Worm (Caenorhabditis elegans) whole organism, L1 larva: ENCODE data around the gene arf-6.
A peak's percentile ranks its signal among the peaks of the same experiment; 100 is the strongest.

Experiments used
- C04F5.9 ChIP-seq: sonication (generic microtip); optimal IDR thresholded peaks from 2 replicates; lab custom pipeline; 2016; ENCODE audit warnings: missing genetic modification characterization, missing compliant biosample characterization
- C34B4.2 ChIP-seq: sonication (generic microtip); optimal IDR thresholded peaks from 2 replicates; lab custom pipeline; 2017; ENCODE audit warnings: mild to moderate bottlenecking, missing genetic modification characterization, missing compliant biosample characterization
- aha-1 ChIP-seq: fragments of 150-350 bp; optimal IDR thresholded peaks from 2 replicates; lab custom pipeline; 2014; ENCODE audit warnings: missing biosample characterization, missing genetic modification characterization
- blmp-1 ChIP-seq: fragments of 150-350 bp; optimal IDR thresholded peaks from 2 replicates; lab custom pipeline; 2014; ENCODE audit warnings: missing biosample characterization, missing genetic modification characterization
- ceh-8 ChIP-seq: fragments of 200-800 bp; sonication (Bioruptor generic); optimal IDR thresholded peaks from 2 replicates; lab custom pipeline; 2018; ENCODE audit warnings: mild to moderate bottlenecking, missing genetic modification characterization, moderate library complexity, missing compliant biosample characterization
- ceh-82 ChIP-seq, 3 experiments: fragments of 150-350 bp in 1 of 3; sonication (generic microtip) in 2 of 3; optimal IDR thresholded peaks; 2 replicates each; lab custom pipeline; 2014 to 2017; ENCODE audit warnings: missing biosample characterization in 3 of 3, missing genetic modification characterization in 3 of 3
- ceh-88 ChIP-seq: fragments of 200-800 bp; sonication (Bioruptor generic); IDR thresholded peaks from 2 replicates; pipeline ENCODE4 v1.3.6; 2022; ENCODE audit warnings: missing genetic modification characterization, missing compliant biosample characterization
- ceh-90 ChIP-seq: sonication (generic microtip); optimal IDR thresholded peaks from 2 replicates; lab custom pipeline; 2016; ENCODE audit warnings: missing genetic modification characterization, missing compliant biosample characterization
- ces-1 ChIP-seq: fragments of 150-350 bp; optimal IDR thresholded peaks from 2 replicates; lab custom pipeline; 2014; ENCODE audit warnings: missing biosample characterization, missing genetic modification reagents, missing genetic modification characterization
- dpl-1 ChIP-seq, 3 experiments: fragments of 150-350 bp in 2 of 3; sonication (generic microtip) in 1 of 3; optimal IDR thresholded peaks; 2 replicates each; lab custom pipeline; 2014 to 2017; ENCODE audit warnings: missing biosample characterization in 3 of 3, missing genetic modification characterization in 3 of 3, missing genetic modification reagents in 3 of 3
- efl-1 ChIP-seq, 4 experiments: fragments of 150-350 bp; optimal IDR thresholded peaks in 3 of 4; peaks in 1 of 4; 1 replicate in 1 of 4; 2 replicates in 3 of 4; lab custom pipeline; 2014; ENCODE audit warnings: missing biosample characterization in 2 of 4, missing genetic modification characterization in 2 of 4, missing genetic modification reagents in 2 of 4
- efl-3 ChIP-seq: fragments of 200-800 bp; sonication (Bioruptor generic); optimal IDR thresholded peaks from 2 replicates; lab custom pipeline; 2018; ENCODE audit warnings: mild to moderate bottlenecking, missing genetic modification characterization, missing compliant biosample characterization
- egl-13 ChIP-seq: sonication (generic microtip); optimal IDR thresholded peaks from 2 replicates; lab custom pipeline; 2016; ENCODE audit warnings: missing genotype, missing genetic modification reagents, missing genetic modification characterization, missing compliant biosample characterization
- egl-27 ChIP-seq, 2 experiments: fragments of 150-350 bp in 1 of 2; sonication (generic microtip); optimal IDR thresholded peaks; 3 replicates each; lab custom pipeline; 2017 to 2018; ENCODE audit warnings: missing biosample characterization in 2 of 2, missing genetic modification characterization in 2 of 2, missing genetic modification reagents in 2 of 2
- elt-2 ChIP-seq: sonication (generic microtip); optimal IDR thresholded peaks from 2 replicates; lab custom pipeline; 2016; ENCODE audit warnings: missing genetic modification characterization, mild to moderate bottlenecking, inconsistent platforms, missing compliant biosample characterization, missing genetic modification reagents
- elt-3 ChIP-seq, 6 experiments: fragments of 150-350 bp in 1 of 6; sonication (generic microtip); optimal IDR thresholded peaks; 2 replicates each; lab custom pipeline; 2017 to 2018; ENCODE audit warnings: missing biosample characterization in 6 of 6, missing genetic modification characterization in 6 of 6, inconsistent platforms in 1 of 6
- ets-5 ChIP-seq: fragments of 200-800 bp; sonication (Bioruptor generic); IDR thresholded peaks from 2 replicates; pipeline ENCODE4 v1.3.6; 2022; ENCODE audit warnings: missing genetic modification characterization, missing compliant biosample characterization
- fkh-4 ChIP-seq: sonication (generic microtip); optimal IDR thresholded peaks from 2 replicates; lab custom pipeline; 2016; ENCODE audit warnings: missing compliant biosample characterization, missing genetic modification characterization, borderline replicate concordance
- fkh-8 ChIP-seq: sonication (generic microtip); optimal IDR thresholded peaks from 2 replicates; lab custom pipeline; 2016; ENCODE audit warnings: mild to moderate bottlenecking, missing genetic modification characterization, missing compliant biosample characterization
- hlh-17 ChIP-seq: fragments of 200-800 bp; sonication (Bioruptor generic); optimal IDR thresholded peaks from 2 replicates; lab custom pipeline; 2018; ENCODE audit warnings: missing genetic modification characterization, mild to moderate bottlenecking, missing compliant biosample characterization, moderate library complexity, borderline replicate concordance
- hlh-4 ChIP-seq: sonication (generic microtip); optimal IDR thresholded peaks from 2 replicates; lab custom pipeline; 2016; ENCODE audit warnings: mild to moderate bottlenecking, missing genetic modification characterization, missing compliant biosample characterization
- isw-1 ChIP-seq: fragments of 200-800 bp; sonication (Bioruptor generic); IDR thresholded peaks from 2 replicates; pipeline ENCODE4 v1.3.6; 2022; ENCODE audit warnings: missing genetic modification characterization, missing compliant biosample characterization
- lin-13 ChIP-seq: fragments of 150-350 bp; optimal IDR thresholded peaks from 2 replicates; lab custom pipeline; 2014; ENCODE audit warnings: missing biosample characterization, missing genetic modification reagents, missing genetic modification characterization
- lin-14 ChIP-seq: fragments of 200-800 bp; sonication (Bioruptor generic); optimal IDR thresholded peaks from 2 replicates; lab custom pipeline; 2018; ENCODE audit warnings: mild to moderate bottlenecking, missing genetic modification characterization, moderate library complexity, missing compliant biosample characterization
- lin-15B ChIP-seq: fragments of 150-350 bp; sonication (generic microtip); optimal IDR thresholded peaks from 3 replicates; lab custom pipeline; 2014; ENCODE audit warnings: missing biosample characterization, missing genetic modification characterization
- lin-35 ChIP-seq, 2 experiments: fragments of 150-350 bp; optimal IDR thresholded peaks; 2 replicates each; lab custom pipeline; 2014; ENCODE audit warnings: missing biosample characterization in 2 of 2, missing genetic modification characterization in 2 of 2, missing genetic modification reagents in 2 of 2
- lir-3 ChIP-seq: sonication (generic microtip); optimal IDR thresholded peaks from 2 replicates; lab custom pipeline; 2016; ENCODE audit warnings: mild to moderate bottlenecking, missing genetic modification characterization, moderate library complexity, missing compliant biosample characterization; ENCODE audit not compliant: poor library complexity
- lsy-2 ChIP-seq, 2 experiments: fragments of 150-350 bp; optimal IDR thresholded peaks; 2 replicates each; lab custom pipeline; 2014; ENCODE audit warnings: missing biosample characterization in 2 of 2, missing genetic modification characterization in 2 of 2
- mab-9 ChIP-seq: fragments of 200-800 bp; sonication (Bioruptor generic); IDR thresholded peaks from 2 replicates; pipeline ENCODE4 v1.3.6; 2022; ENCODE audit warnings: missing genetic modification reagents, missing genetic modification characterization, missing compliant biosample characterization
- mdl-1 ChIP-seq, 2 experiments: fragments of 150-350 bp; optimal IDR thresholded peaks; 2 replicates each; lab custom pipeline; 2014 to 2017; ENCODE audit warnings: missing biosample characterization in 2 of 2, missing genetic modification characterization in 2 of 2, inconsistent platforms in 1 of 2
- nhr-19 ChIP-seq: fragments of 200-800 bp; sonication (Bioruptor generic); conservative IDR thresholded peaks from 2 replicates; pipeline ENCODE4 v1.3.6; 2022; ENCODE audit warnings: missing genetic modification characterization, missing compliant biosample characterization
- nhr-237 ChIP-seq: fragments of 150-350 bp; optimal IDR thresholded peaks from 2 replicates; lab custom pipeline; 2014; ENCODE audit warnings: missing biosample characterization, missing genetic modification characterization
- nhr-28 ChIP-seq: fragments of 150-350 bp; optimal IDR thresholded peaks from 2 replicates; lab custom pipeline; 2014; ENCODE audit warnings: missing biosample characterization, missing genetic modification characterization
- nhr-71 ChIP-seq: sonication (generic microtip); optimal IDR thresholded peaks from 2 replicates; lab custom pipeline; 2016; ENCODE audit warnings: mild to moderate bottlenecking, missing genetic modification characterization, moderate library complexity, missing compliant biosample characterization
- nhr-77 ChIP-seq: fragments of 150-350 bp; optimal IDR thresholded peaks from 2 replicates; lab custom pipeline; 2014; ENCODE audit warnings: missing biosample characterization, missing genetic modification characterization
- nhr-84 ChIP-seq: sonication (generic microtip); optimal IDR thresholded peaks from 2 replicates; lab custom pipeline; 2017; ENCODE audit warnings: missing biosample characterization, missing genetic modification characterization
- nhr-85 ChIP-seq: sonication (generic microtip); peaks from one replicate; lab custom pipeline; 2016; ENCODE audit warnings: missing genetic modification characterization, inconsistent platforms, missing compliant biosample characterization
- nhr-90 ChIP-seq: sonication (generic microtip); optimal IDR thresholded peaks from 2 replicates; lab custom pipeline; 2016; ENCODE audit warnings: mild to moderate bottlenecking, missing genetic modification characterization, missing compliant biosample characterization; ENCODE audit not compliant: poor library complexity
- pag-3 ChIP-seq: sonication (generic microtip); optimal IDR thresholded peaks from 2 replicates; lab custom pipeline; 2017; ENCODE audit warnings: missing genetic modification characterization, mild to moderate bottlenecking, missing compliant biosample characterization, antibody characterized with exemption, borderline replicate concordance; ENCODE audit not compliant: insufficient read depth
- pax-3 ChIP-seq: fragments of 200-800 bp; sonication (Bioruptor generic); optimal IDR thresholded peaks from 2 replicates; lab custom pipeline; 2018; ENCODE audit warnings: mild to moderate bottlenecking, missing genetic modification characterization, moderate library complexity, missing compliant biosample characterization
- pqm-1 ChIP-seq: sonication (generic microtip); optimal IDR thresholded peaks from 3 replicates; lab custom pipeline; 2017; ENCODE audit warnings: missing biosample characterization, missing genetic modification characterization
- rnt-1 ChIP-seq: sonication (generic microtip); optimal IDR thresholded peaks from 2 replicates; lab custom pipeline; 2016; ENCODE audit warnings: mild to moderate bottlenecking, missing genetic modification characterization, moderate library complexity, missing compliant biosample characterization
- skn-1 ChIP-seq: fragments of 150-350 bp; optimal IDR thresholded peaks from 2 replicates; lab custom pipeline; 2014; ENCODE audit warnings: missing biosample characterization, missing genetic modification characterization
- snpc-4 ChIP-seq: fragments of 150-350 bp; optimal IDR thresholded peaks from 2 replicates; lab custom pipeline; 2014; ENCODE audit warnings: missing biosample characterization, missing genetic modification characterization
- snu-23 ChIP-seq: sonication (generic microtip); optimal IDR thresholded peaks from 2 replicates; lab custom pipeline; 2016; ENCODE audit warnings: missing genetic modification characterization, missing compliant biosample characterization
- sup-37 ChIP-seq: fragments of 200-800 bp; sonication (Bioruptor generic); optimal IDR thresholded peaks from 2 replicates; lab custom pipeline; 2018; ENCODE audit warnings: mild to moderate bottlenecking, missing genetic modification characterization, missing compliant biosample characterization
- tlp-1 ChIP-seq: fragments of 150-350 bp; optimal IDR thresholded peaks from 2 replicates; lab custom pipeline; 2014; ENCODE audit warnings: missing biosample characterization, missing genetic modification characterization
- unc-130 ChIP-seq: fragments of 150-350 bp; optimal IDR thresholded peaks from 2 replicates; lab custom pipeline; 2017; ENCODE audit warnings: missing biosample characterization, missing genetic modification characterization, inconsistent platforms
- unc-98 ChIP-seq: fragments of 200-800 bp; sonication (Bioruptor generic); IDR thresholded peaks from 2 replicates; pipeline ENCODE4 v1.3.6; 2022; ENCODE audit warnings: missing genetic modification characterization, missing compliant biosample characterization
- zip-4 ChIP-seq: fragments of 200-800 bp; sonication (Bioruptor generic); optimal IDR thresholded peaks from 2 replicates; lab custom pipeline; 2018; ENCODE audit warnings: mild to moderate bottlenecking, missing genetic modification characterization, moderate library complexity, missing compliant biosample characterization
- ztf-11 ChIP-seq, 2 experiments: sonication (generic microtip); optimal IDR thresholded peaks; 2 replicates each; lab custom pipeline; 2016 to 2017; ENCODE audit warnings: missing genetic modification characterization in 2 of 2, missing biosample characterization in 1 of 2, missing compliant biosample characterization in 1 of 2

arf-6 gene

ce11 chrIV:16946746-16947145 is at the start of gene arf-6, which contains the start of gene Y116A8C.9:
arf-6 (plus strand) TSS chrIV:16947120.
Y116A8C.9 (minus strand) TSS chrIV:16946800.
- TF ChIP-seq mdl-1 (tag; optimal IDR thresholded peaks at IDR 0.05; lab: Kevin White, UChicago), result no peak
- no peak for TF ChIP-seq hlh-17 (GFP tag; lab: Kevin White, UChicago)
- TF ChIP-seq C34B4.2 (tag; lab: Kevin White, UChicago), result no peak
- no peak for TF ChIP-seq hlh-4 (tag; lab: Kevin White, UChicago)
- TF ChIP-seq efl-1 (optimal IDR thresholded peaks at IDR 0.05; lab: Kevin White, UChicago), result peak; percentile 42 to 62
- peak; percentile 49 to 93 for TF ChIP-seq efl-1 (GFP tag; optimal IDR thresholded peaks at IDR 0.05 in 1 of 2; lab: Kevin White, UChicago)
- TF ChIP-seq blmp-1 (tag; lab: Kevin White, UChicago), result peak; percentile 2
- no peak for TF ChIP-seq tlp-1 (tag; lab: Kevin White, UChicago)
- no peak for TF ChIP-seq sup-37
- TF ChIP-seq ceh-90 (tag; lab: Kevin White, UChicago), result no peak
- TF ChIP-seq mab-9, result no peak
- TF ChIP-seq zip-4 (GFP tag; lab: Kevin White, UChicago), result no peak
- peak; percentile 75 for TF ChIP-seq nhr-90 (tag; lab: Kevin White, UChicago)
- TF ChIP-seq pax-3 (tag; lab: Kevin White, UChicago), result peak; percentile 6
- TF ChIP-seq ces-1 (GFP tag; lab: Kevin White, UChicago), result no peak
- TF ChIP-seq ceh-8 (GFP tag; lab: Kevin White, UChicago), result peak; percentile 0
- TF ChIP-seq nhr-77 (tag; lab: Kevin White, UChicago), result peak; percentile 9
- TF ChIP-seq nhr-84 (tag; lab: Kevin White, UChicago), result no peak
- peak in 1 of 6 experiments; percentile 36 for TF ChIP-seq elt-3 (tag; optimal IDR thresholded peaks at IDR 0.05; lab: Kevin White, UChicago)
- no peak for TF ChIP-seq rnt-1 (tag; lab: Kevin White, UChicago)
- TF ChIP-seq nhr-71 (tag; lab: Kevin White, UChicago), result peak; percentile 75
- peak; percentile 10 for TF ChIP-seq fkh-8
- peak; percentile 62 for TF ChIP-seq lin-13
- peak; percentile 12 to 77 for TF ChIP-seq ztf-11 (tag; optimal IDR thresholded peaks at IDR 0.05; lab: Kevin White, UChicago)
- peak; percentile 71 for TF ChIP-seq unc-130 (tag; lab: Kevin White, UChicago)
- TF ChIP-seq pqm-1 (tag; lab: Kevin White, UChicago), result no peak
- peak; percentile 46 for TF ChIP-seq egl-13 (tag; lab: Kevin White, UChicago)
- TF ChIP-seq unc-98 (GFP tag; lab: Robert Waterston, UW), result no peak
- peak; percentile 71 for TF ChIP-seq snpc-4
- no peak for TF ChIP-seq nhr-28 (tag; lab: Kevin White, UChicago)
- peak; percentile 50 to 60 (median 60) for TF ChIP-seq ceh-82 (tag; optimal IDR thresholded peaks at IDR 0.05; lab: Kevin White, UChicago)
- TF ChIP-seq lin-15B, result no peak
- peak; percentile 75 for TF ChIP-seq snu-23
- TF ChIP-seq egl-27 (tag; optimal IDR thresholded peaks at IDR 0.05; lab: Kevin White, UChicago), result no peak
- TF ChIP-seq nhr-237 (tag; lab: Kevin White, UChicago), result no peak
- TF ChIP-seq nhr-85 (tag; lab: Kevin White, UChicago), result peak; percentile 86
- TF ChIP-seq lin-35 (GFP tag; optimal IDR thresholded peaks at IDR 0.05; lab: Kevin White, UChicago), result peak; percentile 32 to 53
- no peak for TF ChIP-seq efl-3 (GFP tag; lab: Kevin White, UChicago)
- no peak for TF ChIP-seq ets-5
- TF ChIP-seq skn-1 (tag; lab: Kevin White, UChicago), result peak; percentile 73
- peak; percentile 57 to 67 for TF ChIP-seq lsy-2 (tag; optimal IDR thresholded peaks at IDR 0.05; lab: Kevin White, UChicago)
- TF ChIP-seq lir-3 (tag; lab: Kevin White, UChicago), result no peak
- no peak for TF ChIP-seq pag-3 (tag; lab: Kevin White, UChicago)
- TF ChIP-seq ceh-88, result no peak
- peak; percentile 43 for TF ChIP-seq isw-1 (GFP tag; lab: Robert Waterston, UW)
- no peak for TF ChIP-seq fkh-4 (tag; lab: Kevin White, UChicago)
- TF ChIP-seq elt-2 (tag; lab: Kevin White, UChicago), result peak; percentile 25
- TF ChIP-seq dpl-1 (GFP tag; optimal IDR thresholded peaks at IDR 0.05; lab: Kevin White, UChicago), result peak; percentile 12 to 61 (median 44)
- TF ChIP-seq C04F5.9 (tag; lab: Kevin White, UChicago), result no peak
- TF ChIP-seq lin-14 (GFP tag; lab: Kevin White, UChicago), result no peak
- peak; percentile 70 for TF ChIP-seq nhr-19
- no peak for TF ChIP-seq aha-1
